Worm (Caenorhabditis elegans) whole organism, midembryonic: ENCODE measurements around the gene rap-3.
"Not testable (repeated sequence)": the region's sequence is repeated elsewhere in the genome, so short reads cannot be mapped to it uniquely, and the experiment has no call there.

Source experiments
- T22C8.4 ChIP-seq: fragments of 200-800 bp; sonication (Bioruptor generic); IDR thresholded peaks from 2 replicates; pipeline ENCODE4 v1.3.6; 2022; ENCODE audit warnings: missing genetic modification characterization, missing compliant biosample characterization
- cog-1 ChIP-seq: sonication (generic microtip); optimal IDR thresholded peaks from 2 replicates; lab custom pipeline; 2016; ENCODE audit warnings: missing genetic modification characterization, missing compliant biosample characterization
- flt-1 ChIP-seq: fragments of 200-800 bp; sonication (Bioruptor generic); IDR thresholded peaks from 2 replicates; pipeline ENCODE4 v1.3.6; 2022; ENCODE audit warnings: missing genetic modification characterization, missing compliant biosample characterization
- klf-2 ChIP-seq: fragments of 200-800 bp; sonication (Bioruptor generic); conservative IDR thresholded peaks from 2 replicates; pipeline ENCODE4 v1.3.6; 2022; ENCODE audit warnings: missing genetic modification reagents, missing genetic modification characterization, missing compliant biosample characterization
- med-1 ChIP-seq: sonication (generic microtip); optimal IDR thresholded peaks from 2 replicates; lab custom pipeline; 2017; ENCODE audit warnings: missing genetic modification characterization, mild to moderate bottlenecking, missing compliant biosample characterization, antibody characterized with exemption, missing genetic modification reagents; ENCODE audit not compliant: insufficient read depth
- ref-1 ChIP-seq: fragments of 200-800 bp; sonication (Bioruptor generic); conservative IDR thresholded peaks from 2 replicates; pipeline ENCODE4 v1.3.6; 2022; ENCODE audit warnings: missing genetic modification reagents, missing genetic modification characterization, missing compliant biosample characterization
- tab-1 ChIP-seq: fragments of 200-800 bp; sonication (Bioruptor generic); IDR thresholded peaks from 2 replicates; pipeline ENCODE4 v1.3.6; 2022; ENCODE audit warnings: missing genetic modification characterization, missing compliant biosample characterization
- ztf-23 ChIP-seq: fragments of 200-800 bp; sonication (Bioruptor generic); IDR thresholded peaks from 2 replicates; pipeline ENCODE4 v1.3.6; 2022; ENCODE audit warnings: missing genetic modification reagents, missing genetic modification characterization, missing compliant biosample characterization
- ztf-29 ChIP-seq: fragments of 200-800 bp; sonication (Bioruptor generic); IDR thresholded peaks from 2 replicates; pipeline ENCODE4 v1.3.6; 2022; ENCODE audit warnings: missing genetic modification reagents, missing genetic modification characterization, missing compliant biosample characterization

Gene rap-3

ce11 chrIV:11149454-11150163 is 27.5 kb upstream of the rap-3 start, which contains the start of the genes F01G4.6 and pfd-1:
Gene F01G4.6 (minus strand): TSS chrIV:11149504.
Gene pfd-1 (plus strand): TSS chrIV:11150113.
- no peak for TF ChIP-seq klf-2 (GFP tag; lab: Robert Waterston, UW)
- TF ChIP-seq flt-1 (GFP tag; lab: Robert Waterston, UW): 0 out of 2 replicates have a peak, but pooled peaks have one; percentile 39
- TF ChIP-seq ref-1 (GFP tag; lab: Robert Waterston, UW): no peak
- no peak for TF ChIP-seq T22C8.4 (GFP tag; lab: Robert Waterston, UW)
- TF ChIP-seq ztf-23: peak; percentile 68
- no peak for TF ChIP-seq ztf-29 (GFP tag; lab: Robert Waterston, UW)
- TF ChIP-seq cog-1: no peak
- TF ChIP-seq med-1 (GFP tag; lab: Kevin White, UChicago): no peak
- no peak for TF ChIP-seq tab-1

- TF ChIP-seq T22C8.4 (GFP tag; lab: Robert Waterston, UW) (no peak), ztf-29 (GFP tag; lab: Robert Waterston, UW) (no peak), ref-1 (GFP tag; lab: Robert Waterston, UW) (no peak), tab-1 (no peak), med-1 (GFP tag; lab: Kevin White, UChicago) (no peak), flt-1 (GFP tag; lab: Robert Waterston, UW) (no peak), cog-1 (no peak), ztf-23 (no peak), klf-2 (GFP tag; lab: Robert Waterston, UW) (no peak)
Observed at ce11 chrIV:11150844-11151243, 26.2 kb upstream of the rap-3 start, which contains the start of gene C08F8.2. Gene C08F8.2 (plus strand): TSS chrIV:11150997.

- not testable (repeated sequence) for TF ChIP-seq T22C8.4 (GFP tag; lab: Robert Waterston, UW); tab-1; med-1 (GFP tag; lab: Kevin White, UChicago)
Observed at ce11 chrIV:11154425-11155114, 22.5 kb upstream of the rap-3 start, which contains the start of gene C08F8.3. Gene C08F8.3 (plus strand): TSS chrIV:11155044.

- TF ChIP-seq ztf-23: no peak
- no peak for TF ChIP-seq tab-1
- no peak for TF ChIP-seq ztf-29 (GFP tag; lab: Robert Waterston, UW)
- TF ChIP-seq klf-2 (GFP tag; lab: Robert Waterston, UW): no peak
- TF ChIP-seq cog-1: no peak
- no peak for TF ChIP-seq T22C8.4 (GFP tag; lab: Robert Waterston, UW)
- no peak for TF ChIP-seq flt-1 (GFP tag; lab: Robert Waterston, UW)
- no peak for TF ChIP-seq med-1 (GFP tag; lab: Kevin White, UChicago)
- no peak for TF ChIP-seq ref-1 (GFP tag; lab: Robert Waterston, UW)
Observed at ce11 chrIV:11156526-11156925, 20.5 kb upstream of the rap-3 start.

ce11 chrIV:11159886-11160285 is 17.2 kb upstream of the rap-3 start, which contains the start of gene mboa-4:
Gene mboa-4 (minus strand): TSS chrIV:11159986.
- no peak for TF ChIP-seq ztf-23
- no peak for TF ChIP-seq ztf-29 (GFP tag; lab: Robert Waterston, UW)
- TF ChIP-seq med-1 (GFP tag; lab: Kevin White, UChicago): no peak
- no peak for TF ChIP-seq flt-1 (GFP tag; lab: Robert Waterston, UW)
- TF ChIP-seq klf-2 (GFP tag; lab: Robert Waterston, UW): no peak
- no peak for TF ChIP-seq tab-1
- no peak for TF ChIP-seq T22C8.4 (GFP tag; lab: Robert Waterston, UW)
- no peak for TF ChIP-seq cog-1
- no peak for TF ChIP-seq ref-1 (GFP tag; lab: Robert Waterston, UW)

- TF ChIP-seq T22C8.4 (GFP tag; lab: Robert Waterston, UW) (no peak), tab-1 (no peak), flt-1 (GFP tag; lab: Robert Waterston, UW) (no peak), cog-1 (no peak), klf-2 (GFP tag; lab: Robert Waterston, UW) (no peak), ref-1 (GFP tag; lab: Robert Waterston, UW) (no peak), ztf-23 (no peak), med-1 (GFP tag; lab: Kevin White, UChicago) (no peak), ztf-29 (GFP tag; lab: Robert Waterston, UW) (no peak)
Observed at ce11 chrIV:11160707-11161106, 16.4 kb upstream of the rap-3 start, which contains the start of gene C08F8.15. Gene C08F8.15 (minus strand): TSS chrIV:11160807.

ce11 chrIV:11162451-11162850 is 14.6 kb upstream of the rap-3 start, which contains the start of gene fbxb-9:
Gene fbxb-9 (minus strand): TSS chrIV:11162551.
- TF ChIP-seq med-1 (GFP tag; lab: Kevin White, UChicago) (no peak), T22C8.4 (GFP tag; lab: Robert Waterston, UW) (no peak), klf-2 (GFP tag; lab: Robert Waterston, UW) (no peak), ztf-23 (no peak), tab-1 (no peak), cog-1 (no peak), flt-1 (GFP tag; lab: Robert Waterston, UW) (no peak), ztf-29 (GFP tag; lab: Robert Waterston, UW) (no peak), ref-1 (GFP tag; lab: Robert Waterston, UW) (no peak)

ce11 chrIV:11164831-11165230 is 12.2 kb upstream of the rap-3 start, which contains the start of gene C08F8.6:
Gene C08F8.6 (minus strand): TSS chrIV:11164931.
- no peak for TF ChIP-seq cog-1
- TF ChIP-seq T22C8.4 (GFP tag; lab: Robert Waterston, UW): no peak
- TF ChIP-seq med-1 (GFP tag; lab: Kevin White, UChicago): no peak
- TF ChIP-seq ztf-29 (GFP tag; lab: Robert Waterston, UW): no peak
- no peak for TF ChIP-seq tab-1
- TF ChIP-seq ref-1 (GFP tag; lab: Robert Waterston, UW): no peak
- no peak for TF ChIP-seq ztf-23
- TF ChIP-seq klf-2 (GFP tag; lab: Robert Waterston, UW): no peak
- TF ChIP-seq flt-1 (GFP tag; lab: Robert Waterston, UW): no peak
